Fruit fly (Drosophila melanogaster) whole organism, larva: Measurements from ENCODE around the gene CG7497.

ENCODE experiments used
- noc ChIP-seq: fragments of 200-800 bp; sonication (Bioruptor generic); optimal IDR thresholded peaks from 3 replicates; lab custom pipeline; 2019; ENCODE audit warnings: missing biosample characterization, mild to moderate bottlenecking, missing genetic modification characterization, moderate library complexity

Gene CG7497

DNA sequence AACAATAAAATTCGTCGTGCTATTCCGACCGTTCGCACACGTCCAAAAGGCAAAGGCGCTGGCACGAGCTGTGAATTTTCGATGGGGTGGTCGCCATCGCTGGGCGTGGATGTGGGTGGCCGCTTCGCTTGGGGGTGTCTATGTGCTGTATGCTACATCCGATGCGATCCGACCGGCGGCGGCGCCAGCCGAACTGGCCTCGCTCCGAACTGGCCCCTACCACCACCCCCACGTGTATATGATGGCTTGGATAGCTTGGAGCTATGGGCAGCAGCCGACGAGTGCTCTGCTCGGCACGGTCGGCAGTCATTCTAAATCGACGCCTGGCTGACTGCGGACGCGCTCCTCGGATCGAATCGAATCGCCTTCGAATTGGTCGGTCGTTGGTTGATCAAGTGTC lies at the start of gene CG7497:
TSS of gene CG7497 (plus strand) at position 308 of the 400 bp plus-strand sequence.
- no peak for TF ChIP-seq noc (tag; lab: Kevin White, UChicago)

- TF ChIP-seq noc (tag; lab: Kevin White, UChicago) = no peak
These were observed 48.5 kb upstream of the CG7497 start for dm6 chr3L:17584718-17585117.

dm6 chr3L:17586370-17587048 lies 46.7 kb upstream of the CG7497 start:
- no peak for TF ChIP-seq noc (tag; lab: Kevin White, UChicago)

DNA sequence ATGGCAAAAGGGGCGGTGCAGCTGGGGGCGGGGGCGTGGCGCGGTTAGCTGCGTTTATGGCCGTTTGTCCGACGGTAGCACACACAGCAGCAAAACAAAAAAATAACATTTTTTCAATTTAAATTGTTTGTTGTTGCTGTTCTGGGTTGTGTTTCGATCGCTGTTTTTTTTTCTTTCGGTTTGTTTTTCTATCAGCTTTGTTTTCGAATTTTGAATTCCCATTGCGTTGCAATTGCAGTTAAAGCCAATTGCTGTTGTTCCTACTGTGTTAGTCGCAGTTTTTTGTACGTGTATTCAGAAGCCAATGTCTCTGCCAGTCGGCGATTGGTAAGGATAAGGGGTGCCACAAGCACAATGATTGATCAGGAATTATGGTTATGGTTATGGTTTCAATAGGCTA lies 46.0 kb upstream of the CG7497 start:
- no peak for TF ChIP-seq noc (tag; lab: Kevin White, UChicago)

DNA sequence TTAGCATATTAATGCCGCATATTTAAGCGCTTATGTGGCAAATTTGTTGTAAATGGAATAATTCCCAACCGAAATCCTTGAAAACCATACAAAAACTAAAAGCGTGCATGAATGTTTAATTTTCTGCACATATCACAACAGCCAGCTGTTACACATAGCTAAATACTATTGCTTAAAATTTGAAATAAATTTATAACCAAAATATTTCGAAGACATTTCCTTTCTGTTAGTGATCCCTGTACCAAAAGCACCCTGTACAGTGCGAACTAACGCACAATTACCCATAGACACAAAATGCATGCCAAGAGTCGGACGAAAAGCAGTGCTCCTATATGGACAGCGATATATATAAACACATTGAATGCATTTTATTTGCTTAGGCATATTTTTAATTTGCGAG lies 45.4 kb upstream of the CG7497 start:
- TF ChIP-seq noc (tag; lab: Kevin White, UChicago) = no peak

dm6 chr3L:17588686-17589085 lies 44.6 kb upstream of the CG7497 start:
- TF ChIP-seq noc (tag; lab: Kevin White, UChicago) = no peak

DNA sequence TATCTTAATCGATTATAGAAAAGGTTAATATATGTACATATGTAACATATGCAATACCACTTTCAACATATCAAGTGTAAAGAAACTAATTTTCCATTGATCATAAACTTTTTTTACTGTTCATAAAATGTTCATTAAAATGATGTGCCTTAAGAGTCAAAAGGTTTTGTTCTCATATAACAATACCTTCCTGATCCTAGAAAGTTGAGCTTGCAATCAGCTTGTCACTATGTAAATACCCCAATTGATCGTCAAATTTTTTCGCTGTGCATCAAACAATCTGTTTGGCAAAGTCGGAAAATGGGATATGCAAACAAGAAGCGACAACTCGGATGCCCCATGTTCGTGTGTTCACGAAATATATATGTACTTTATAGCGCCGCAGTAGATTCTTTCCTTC lies 43.2 kb upstream of the CG7497 start:
- no peak for TF ChIP-seq noc (tag; lab: Kevin White, UChicago)

DNA sequence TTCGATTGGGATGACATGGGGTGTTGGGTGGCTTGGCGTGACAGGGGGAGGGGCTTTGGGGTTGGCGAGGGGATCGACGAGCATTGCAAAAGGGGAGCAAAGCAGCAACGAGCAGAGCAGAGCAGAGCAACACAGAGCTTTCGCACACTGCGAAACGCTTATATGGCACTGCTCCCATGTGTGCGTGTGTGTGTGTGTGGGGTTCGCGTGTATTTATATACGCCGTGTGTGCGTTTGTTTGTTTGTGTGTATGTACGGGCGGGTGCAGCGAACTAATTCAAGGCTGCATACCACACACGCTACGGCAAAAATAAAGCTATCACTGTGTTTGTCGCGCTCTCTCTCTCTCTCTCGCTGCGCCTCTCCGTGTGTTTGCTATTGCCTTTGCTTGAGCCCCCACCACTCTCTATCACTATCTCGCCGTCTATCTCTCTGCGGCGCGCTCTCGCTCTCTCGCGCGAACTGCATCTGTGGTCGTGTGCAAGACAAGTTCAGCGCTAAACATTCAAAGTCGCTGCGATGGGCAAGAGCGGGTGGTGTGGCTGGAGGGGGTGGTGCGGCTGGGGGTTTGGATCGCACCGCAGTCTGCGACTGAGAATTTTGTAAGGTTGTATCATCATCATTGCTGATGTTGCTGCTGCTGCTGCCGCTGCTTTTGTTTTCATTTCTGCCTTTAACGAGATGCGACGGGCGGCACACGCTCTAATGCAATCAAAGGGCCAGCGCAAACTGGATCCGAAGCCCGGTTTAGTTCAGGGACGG lies 42.6 kb upstream of the CG7497 start:
- TF ChIP-seq noc (tag; lab: Kevin White, UChicago) = no peak

- no peak for TF ChIP-seq noc (tag; lab: Kevin White, UChicago)
These were observed 42.1 kb upstream of the CG7497 start for dm6 chr3L:17591217-17591467.

DNA sequence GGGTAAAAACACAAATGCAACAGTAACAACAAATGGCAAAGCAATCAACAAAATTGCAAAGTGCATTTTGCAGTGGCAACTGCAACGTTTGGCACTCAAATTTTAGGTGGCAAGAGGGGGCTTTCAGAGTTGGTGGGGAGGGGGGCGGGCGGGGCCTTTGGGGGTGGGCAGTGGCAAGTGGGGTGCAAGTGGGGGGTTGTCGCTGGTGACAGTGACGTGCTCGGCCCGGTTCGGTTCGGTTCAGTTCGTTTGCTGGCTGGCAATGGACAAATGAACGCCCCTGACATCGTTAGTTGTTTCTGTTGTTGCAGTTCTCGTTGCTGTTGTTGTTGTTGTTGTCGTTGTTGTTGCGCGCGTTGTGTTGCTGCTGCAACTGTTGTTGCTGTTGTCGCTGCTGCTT lies 40.1 kb upstream of the CG7497 start:
- no peak for TF ChIP-seq noc (tag; lab: Kevin White, UChicago)

- no peak for TF ChIP-seq noc (tag; lab: Kevin White, UChicago)
These were observed 37.3 kb upstream of the CG7497 start for dm6 chr3L:17595810-17596561.

DNA sequence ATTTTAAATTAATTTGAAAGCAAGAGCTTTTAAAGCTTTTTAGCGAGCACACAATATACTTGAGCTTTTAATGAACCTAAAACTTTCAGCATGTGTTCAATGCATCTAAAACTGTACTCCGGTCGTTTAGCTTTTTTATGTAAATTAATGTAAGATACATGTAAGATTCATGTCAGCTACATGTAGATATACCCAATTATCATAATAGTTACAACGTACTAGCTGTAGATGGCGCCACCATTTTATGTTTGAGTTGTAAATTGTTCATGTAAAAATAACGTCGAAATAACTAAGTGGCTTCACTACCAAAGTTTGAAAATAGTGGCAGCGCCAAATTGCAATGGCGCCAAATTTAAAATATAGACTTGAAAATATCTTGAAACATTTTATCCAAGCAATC lies 36.4 kb upstream of the CG7497 start:
- no peak for TF ChIP-seq noc (tag; lab: Kevin White, UChicago)

DNA sequence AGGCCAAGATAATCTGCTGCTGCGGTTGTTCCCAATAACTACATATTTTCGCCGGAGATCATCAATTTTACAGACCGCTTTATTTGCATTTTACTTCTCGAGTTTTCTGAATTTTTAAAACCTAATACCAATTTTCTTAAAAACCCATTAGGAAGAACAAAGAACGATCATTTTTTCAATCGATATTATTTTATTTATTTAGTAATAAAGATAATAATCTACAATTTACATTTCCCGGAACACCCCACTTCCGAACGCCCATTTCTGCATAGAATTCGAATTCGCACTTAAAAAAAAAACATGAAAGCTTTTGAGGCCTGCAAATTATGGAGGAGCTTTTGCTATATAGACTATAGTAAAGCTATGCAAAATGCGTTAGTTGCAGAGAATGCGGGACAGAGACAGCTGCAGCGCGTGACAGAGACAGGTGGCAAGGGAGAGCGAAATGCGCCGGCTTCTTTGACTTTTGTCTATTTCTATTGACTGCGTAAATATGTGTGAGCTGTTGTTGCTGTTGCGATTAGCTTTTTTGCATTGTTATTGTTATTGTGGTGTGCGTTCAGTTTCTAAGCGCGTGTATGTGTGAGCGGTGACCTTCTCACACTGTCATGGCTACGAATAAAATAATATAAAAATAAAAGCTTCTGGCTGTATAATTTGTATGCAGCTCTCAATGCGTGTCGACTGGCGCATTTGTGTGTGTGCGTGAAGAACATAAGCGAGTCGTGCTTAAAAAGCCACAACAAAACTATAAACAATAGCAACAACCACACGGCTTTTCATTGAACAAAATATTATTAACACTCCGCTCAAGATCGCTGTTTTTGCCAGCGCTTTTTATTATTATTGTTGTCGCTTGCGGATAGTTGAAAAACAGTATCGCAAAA lies 29.5 kb upstream of the CG7497 start:
- TF ChIP-seq noc (tag; lab: Kevin White, UChicago) = no peak

DNA sequence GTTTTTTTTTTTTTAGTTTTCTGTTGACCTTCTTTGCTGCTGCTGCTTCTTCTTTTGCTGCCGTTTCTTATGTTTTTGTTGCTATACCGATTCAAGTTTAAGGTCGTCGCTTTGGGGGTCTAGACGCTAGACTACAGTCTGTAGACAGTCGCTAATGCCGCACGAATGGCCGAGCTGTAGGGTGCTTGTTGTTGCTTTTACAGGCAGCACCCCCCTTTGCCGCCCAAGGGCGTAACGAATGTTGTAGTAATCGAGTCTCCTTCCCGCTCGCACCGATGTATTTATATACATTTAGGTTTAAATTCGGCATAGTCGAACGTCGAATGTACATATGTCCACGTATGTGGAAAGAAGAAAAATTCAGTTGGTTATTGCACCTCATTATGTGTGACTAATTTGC lies 28.4 kb upstream of the CG7497 start:
- TF ChIP-seq noc (tag; lab: Kevin White, UChicago) = no peak

DNA sequence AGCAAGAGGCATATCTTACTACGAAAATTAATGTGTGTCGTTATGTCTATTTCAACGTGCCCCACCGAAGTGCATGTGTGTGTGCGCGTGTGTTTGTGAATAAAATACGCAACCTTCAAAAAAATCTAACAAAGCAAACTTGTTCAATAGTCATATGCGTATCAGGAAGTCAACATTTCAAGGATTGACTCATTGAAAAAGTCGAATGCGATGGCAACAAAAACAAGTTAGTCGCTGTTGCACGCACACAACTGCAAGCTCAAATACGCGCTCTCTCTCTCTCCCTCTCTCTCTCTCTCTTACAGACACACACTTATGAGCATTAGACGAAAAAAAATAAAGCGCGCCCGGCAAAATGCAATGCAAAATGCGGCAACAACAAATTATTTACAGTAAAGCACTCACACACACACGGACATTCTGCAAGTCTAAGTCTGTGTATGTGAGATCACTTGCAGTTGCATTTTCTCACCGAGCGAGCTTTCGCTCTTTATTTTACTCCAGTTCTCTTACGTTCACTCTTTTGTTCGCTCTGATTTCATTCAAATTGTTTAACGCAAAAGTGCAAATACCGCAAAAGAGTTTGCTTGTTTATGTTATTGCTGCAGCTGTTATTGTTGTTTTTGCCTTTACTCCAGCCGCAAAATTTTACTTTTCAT lies 26.5 kb upstream of the CG7497 start:
- no peak for TF ChIP-seq noc (tag; lab: Kevin White, UChicago)
